Worm (Caenorhabditis elegans): ENCODE measurements around the gene mrps-17.

DNA sequence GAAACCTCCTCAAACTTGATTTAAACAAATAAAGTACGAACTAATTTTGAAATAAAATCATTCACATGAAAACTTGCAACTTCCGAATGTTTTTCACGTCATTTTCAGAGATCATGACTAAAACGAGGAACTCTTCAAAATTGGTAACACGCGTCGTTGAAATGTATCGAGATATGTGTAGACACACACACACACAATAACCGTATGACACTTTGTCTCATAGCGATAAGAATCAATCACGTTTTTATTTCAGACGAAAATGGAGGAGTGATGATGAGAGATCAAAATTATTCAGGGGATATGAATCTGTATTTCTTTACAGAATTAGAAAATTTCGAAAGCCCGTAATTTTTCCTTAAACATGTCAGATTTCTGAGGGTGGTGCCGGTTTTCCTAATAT is 8.9 kb downstream of the mrps-17 start:
- TF ChIP-seq pha-4 (tag; optimal IDR thresholded peaks at IDR 0.05) (no peak), die-1 (tag; optimal IDR thresholded peaks at IDR 0.05) (no peak), F37B4.10 (GFP tag; IDR thresholded peaks at IDR 0.05) (no peak), ceh-27 (GFP tag; optimal IDR thresholded peaks at IDR 0.05) (no peak), F57C9.4 (tag; optimal IDR thresholded peaks at IDR 0.05) (no peak)

Measured in whole organism, young adult.